Worm (Caenorhabditis elegans) whole organism, young adult: ENCODE measurements around the gene F46H5.3.

ENCODE experiments used
- F10E7.11 ChIP-seq: sonication (generic microtip); optimal IDR thresholded peaks from 2 replicates; lab custom pipeline; 2017; ENCODE audit warnings: mild to moderate bottlenecking, missing genetic modification characterization, moderate library complexity, missing compliant biosample characterization
- F22D6.2 ChIP-seq: sonication (generic microtip); optimal IDR thresholded peaks from 2 replicates; lab custom pipeline; 2016; ENCODE audit warnings: mild to moderate bottlenecking, missing genetic modification characterization, missing compliant biosample characterization
- F23B12.7 ChIP-seq: sonication (generic microtip); optimal IDR thresholded peaks from 2 replicates; lab custom pipeline; 2017; ENCODE audit warnings: missing genetic modification characterization, mild to moderate bottlenecking, missing compliant biosample characterization, antibody characterized with exemption, moderate library complexity; ENCODE audit not compliant: insufficient read depth
- F33H1.4 ChIP-seq: fragments of 200-800 bp; sonication (Bioruptor generic); IDR thresholded peaks from 2 replicates; pipeline ENCODE4 v1.3.6; 2022; ENCODE audit warnings: missing genetic modification reagents, missing genetic modification characterization, missing compliant biosample characterization
- F39B2.1 ChIP-seq: fragments of 200-800 bp; sonication (Bioruptor generic); IDR thresholded peaks from 2 replicates; pipeline ENCODE4 v1.3.6; 2022; ENCODE audit warnings: missing genetic modification reagents, missing genetic modification characterization, missing compliant biosample characterization
- F52B5.7 ChIP-seq: sonication (generic microtip); optimal IDR thresholded peaks from 2 replicates; lab custom pipeline; 2016; ENCODE audit warnings: mild to moderate bottlenecking, missing genetic modification characterization, missing compliant biosample characterization
- F57C9.4 ChIP-seq: sonication (generic microtip); optimal IDR thresholded peaks from 2 replicates; lab custom pipeline; 2017; ENCODE audit warnings: mild to moderate bottlenecking, missing genetic modification characterization, missing compliant biosample characterization
- Y53F4B.3 ChIP-seq: fragments of 200-800 bp; sonication (Bioruptor generic); IDR thresholded peaks from 2 replicates; pipeline ENCODE4 v1.3.6; 2022; ENCODE audit warnings: missing genetic modification reagents, missing genetic modification characterization, missing compliant biosample characterization
- Y53G8AR.9 ChIP-seq: fragments of 200-800 bp; sonication (Bioruptor generic); conservative IDR thresholded peaks from 2 replicates; pipeline ENCODE4 v1.3.6; 2022; ENCODE audit warnings: missing genetic modification reagents, missing genetic modification characterization, missing compliant biosample characterization
- Y67H2A.10 ChIP-seq: fragments of 200-800 bp; sonication (Bioruptor generic); conservative IDR thresholded peaks from 2 replicates; pipeline ENCODE4 v1.3.6; 2022; ENCODE audit warnings: missing genetic modification reagents, missing genetic modification characterization, missing compliant biosample characterization
- akir-1 ChIP-seq: fragments of 200-800 bp; sonication (Bioruptor generic); optimal IDR thresholded peaks from 2 replicates; lab custom pipeline; 2018; ENCODE audit warnings: mild to moderate bottlenecking, missing genetic modification characterization, moderate library complexity, missing compliant biosample characterization
- atf-7 ChIP-seq: sonication (generic microtip); optimal IDR thresholded peaks from 2 replicates; lab custom pipeline; 2017; ENCODE audit warnings: mild to moderate bottlenecking, missing genetic modification characterization, missing compliant biosample characterization
- ccch-3 ChIP-seq: fragments of 200-800 bp; sonication (Bioruptor generic); optimal IDR thresholded peaks from 2 replicates; lab custom pipeline; 2018; ENCODE audit warnings: mild to moderate bottlenecking, missing genetic modification characterization, missing compliant biosample characterization
- cebp-1 ChIP-seq, 2 experiments: fragments of 200-800 bp in 1 of 2; sonication (Bioruptor generic) in 1 of 2; sonication (generic microtip) in 1 of 2; IDR thresholded peaks in 1 of 2; optimal IDR thresholded peaks in 1 of 2; 2 replicates each; pipeline versions ENCODE4 v1.3.6 to Lab custom; 2017 to 2022; ENCODE audit warnings: missing compliant biosample characterization in 2 of 2, missing genetic modification characterization in 2 of 2, mild to moderate bottlenecking in 1 of 2, missing genetic modification reagents in 1 of 2, moderate library complexity in 1 of 2
- ceh-27 ChIP-seq: fragments of 200-800 bp; sonication (Bioruptor generic); optimal IDR thresholded peaks from 2 replicates; lab custom pipeline; 2018; ENCODE audit warnings: mild to moderate bottlenecking, missing genetic modification characterization, moderate library complexity, missing compliant biosample characterization
- ceh-40 ChIP-seq: fragments of 200-800 bp; sonication (Bioruptor generic); IDR thresholded peaks from 2 replicates; pipeline ENCODE4 v1.3.6; 2022; ENCODE audit warnings: missing genetic modification characterization, missing compliant biosample characterization
- ceh-58 ChIP-seq: fragments of 200-800 bp; sonication (Bioruptor generic); IDR thresholded peaks from 2 replicates; pipeline ENCODE4 v1.3.6; 2022; ENCODE audit warnings: missing genetic modification characterization, missing compliant biosample characterization
- ceh-91 ChIP-seq: fragments of 200-800 bp; sonication (Bioruptor generic); IDR thresholded peaks from 2 replicates; pipeline ENCODE4 v1.3.6; 2022; ENCODE audit warnings: missing genetic modification reagents, missing genetic modification characterization, missing compliant biosample characterization
- chd-7 ChIP-seq: sonication (generic microtip); optimal IDR thresholded peaks from 2 replicates; lab custom pipeline; 2016; ENCODE audit warnings: mild to moderate bottlenecking, missing genetic modification characterization, moderate library complexity, missing compliant biosample characterization
- dpff-1 ChIP-seq: sonication (generic microtip); optimal IDR thresholded peaks from 2 replicates; lab custom pipeline; 2017; ENCODE audit warnings: mild to moderate bottlenecking, missing genetic modification characterization, missing compliant biosample characterization
- egl-18 ChIP-seq: fragments of 200-800 bp; sonication (Bioruptor generic); IDR thresholded peaks from 2 replicates; pipeline ENCODE4 v1.3.6; 2022; ENCODE audit warnings: missing genetic modification reagents, missing genetic modification characterization, missing compliant biosample characterization
- egrh-3 ChIP-seq: fragments of 200-800 bp; sonication (Bioruptor generic); IDR thresholded peaks from 2 replicates; pipeline ENCODE4 v1.3.6; 2022; ENCODE audit warnings: missing genetic modification reagents, missing genetic modification characterization, missing compliant biosample characterization
- ets-4 ChIP-seq: fragments of 200-800 bp; sonication (Bioruptor generic); optimal IDR thresholded peaks from 2 replicates; lab custom pipeline; 2018; ENCODE audit warnings: mild to moderate bottlenecking, missing genetic modification characterization, missing compliant biosample characterization
- gei-17 ChIP-seq: fragments of 200-800 bp; sonication (Bioruptor generic); optimal IDR thresholded peaks from 2 replicates; lab custom pipeline; 2018; ENCODE audit warnings: mild to moderate bottlenecking, missing genetic modification characterization, missing compliant biosample characterization
- hmg-20 ChIP-seq: fragments of 200-800 bp; sonication (Bioruptor generic); IDR thresholded peaks from 2 replicates; pipeline ENCODE4 v1.3.6; 2022; ENCODE audit warnings: missing genetic modification reagents, missing genetic modification characterization, missing compliant biosample characterization
- let-526 ChIP-seq: fragments of 200-800 bp; sonication (Bioruptor generic); IDR thresholded peaks from 2 replicates; pipeline ENCODE4 v1.3.6; 2022; ENCODE audit warnings: missing genetic modification reagents, missing genetic modification characterization, missing compliant biosample characterization
- lin-40 ChIP-seq: sonication (generic microtip); optimal IDR thresholded peaks from 2 replicates; lab custom pipeline; 2016; ENCODE audit warnings: missing genetic modification characterization, mild to moderate bottlenecking, missing compliant biosample characterization, missing genotype, missing genetic modification reagents
- lin-54 ChIP-seq: fragments of 200-800 bp; sonication (Bioruptor generic); optimal IDR thresholded peaks from 2 replicates; lab custom pipeline; 2018; ENCODE audit warnings: mild to moderate bottlenecking, missing genetic modification characterization, missing compliant biosample characterization
- lir-1 ChIP-seq: fragments of 200-800 bp; sonication (Bioruptor generic); conservative IDR thresholded peaks from 2 replicates; pipeline ENCODE4 v1.3.6; 2022; ENCODE audit warnings: missing genetic modification reagents, missing genetic modification characterization, missing compliant biosample characterization
- madf-8 ChIP-seq: fragments of 200-800 bp; sonication (Bioruptor generic); conservative IDR thresholded peaks from 2 replicates; pipeline ENCODE4 v1.3.6; 2022; ENCODE audit warnings: missing genetic modification reagents, missing genetic modification characterization, missing compliant biosample characterization
- mel-28 ChIP-seq: sonication (generic microtip); optimal IDR thresholded peaks from 2 replicates; lab custom pipeline; 2016; ENCODE audit warnings: borderline replicate concordance, mild to moderate bottlenecking, missing genetic modification characterization, missing compliant biosample characterization
- nfya-1 ChIP-seq: sonication (generic microtip); optimal IDR thresholded peaks from 2 replicates; lab custom pipeline; 2017; ENCODE audit warnings: antibody characterized with exemption, missing compliant biosample characterization, missing genetic modification characterization, borderline replicate concordance; ENCODE audit not compliant: insufficient read depth
- nhr-179 ChIP-seq: sonication (generic microtip); optimal IDR thresholded peaks from 2 replicates; lab custom pipeline; 2016; ENCODE audit warnings: mild to moderate bottlenecking, missing genetic modification characterization, missing compliant biosample characterization
- nhr-27 ChIP-seq: fragments of 200-800 bp; sonication (Bioruptor generic); optimal IDR thresholded peaks from 2 replicates; lab custom pipeline; 2018; ENCODE audit warnings: mild to moderate bottlenecking, missing genetic modification characterization, moderate library complexity, missing compliant biosample characterization
- nhr-90 ChIP-seq: sonication (generic microtip); optimal IDR thresholded peaks from 2 replicates; lab custom pipeline; 2016; ENCODE audit warnings: missing genotype, mild to moderate bottlenecking, missing genetic modification characterization, missing compliant biosample characterization
- rcor-1 ChIP-seq: fragments of 200-800 bp; sonication (Bioruptor generic); IDR thresholded peaks from 2 replicates; pipeline ENCODE4 v1.3.6; 2022; ENCODE audit warnings: missing genetic modification reagents, missing genetic modification characterization, missing compliant biosample characterization
- rec-8 ChIP-seq, 2 experiments: sonication (generic microtip); optimal IDR thresholded peaks; 2 replicates each; lab custom pipeline; 2016; ENCODE audit warnings: mild to moderate bottlenecking in 2 of 2, missing genetic modification characterization in 2 of 2, missing genetic modification reagents in 2 of 2, missing genotype in 2 of 2, missing biosample characterization in 1 of 2, missing compliant biosample characterization in 1 of 2, moderate library complexity in 1 of 2
- repo-1 ChIP-seq: sonication (generic microtip); optimal IDR thresholded peaks from 2 replicates; lab custom pipeline; 2017; ENCODE audit warnings: mild to moderate bottlenecking, missing genetic modification characterization, missing compliant biosample characterization
- sdz-38 ChIP-seq: sonication (generic microtip); optimal IDR thresholded peaks from 2 replicates; lab custom pipeline; 2016; ENCODE audit warnings: missing genotype, missing genetic modification characterization, missing compliant biosample characterization
- snpc-1.3 ChIP-seq: sonication (generic microtip); optimal IDR thresholded peaks from 2 replicates; lab custom pipeline; 2017; ENCODE audit warnings: missing genetic modification characterization, mild to moderate bottlenecking, missing compliant biosample characterization, antibody characterized with exemption, moderate library complexity, missing genotype, missing genetic modification reagents; ENCODE audit not compliant: insufficient read depth
- tbp1 ChIP-seq: fragments of 200-800 bp; sonication (Bioruptor generic); optimal IDR thresholded peaks from 2 replicates; lab custom pipeline; 2018; ENCODE audit warnings: mild to moderate bottlenecking, missing genetic modification characterization, missing compliant biosample characterization
- tlf-1 ChIP-seq: fragments of 200-800 bp; sonication (Bioruptor generic); optimal IDR thresholded peaks from 2 replicates; lab custom pipeline; 2018; ENCODE audit warnings: mild to moderate bottlenecking, missing genetic modification characterization, missing compliant biosample characterization
- unc-62 ChIP-seq: fragments of 150-350 bp; optimal IDR thresholded peaks from 2 replicates; lab custom pipeline; 2014; ENCODE audit warnings: missing biosample characterization, missing genetic modification reagents, missing genetic modification characterization
- xnd-1 ChIP-seq: sonication (generic microtip); optimal IDR thresholded peaks from 2 replicates; lab custom pipeline; 2016; ENCODE audit warnings: missing genotype, missing genetic modification reagents, missing genetic modification characterization, missing compliant biosample characterization
- ztf-18 ChIP-seq: sonication (generic microtip); optimal IDR thresholded peaks from 2 replicates; lab custom pipeline; 2016; ENCODE audit warnings: missing genotype, mild to moderate bottlenecking, missing genetic modification characterization, missing compliant biosample characterization
- ztf-25 ChIP-seq: fragments of 200-800 bp; sonication (Bioruptor generic); IDR thresholded peaks from 2 replicates; pipeline ENCODE4 v1.3.6; 2022; ENCODE audit warnings: missing genetic modification reagents, missing genetic modification characterization, missing compliant biosample characterization
- ztf-26 ChIP-seq: sonication (generic microtip); optimal IDR thresholded peaks from 2 replicates; lab custom pipeline; 2017; ENCODE audit warnings: missing genetic modification characterization, missing compliant biosample characterization
- ztf-3 ChIP-seq: fragments of 200-800 bp; sonication (Bioruptor generic); optimal IDR thresholded peaks from 2 replicates; lab custom pipeline; 2018; ENCODE audit warnings: mild to moderate bottlenecking, missing genetic modification characterization, missing compliant biosample characterization

The F46H5.3 gene

DNA sequence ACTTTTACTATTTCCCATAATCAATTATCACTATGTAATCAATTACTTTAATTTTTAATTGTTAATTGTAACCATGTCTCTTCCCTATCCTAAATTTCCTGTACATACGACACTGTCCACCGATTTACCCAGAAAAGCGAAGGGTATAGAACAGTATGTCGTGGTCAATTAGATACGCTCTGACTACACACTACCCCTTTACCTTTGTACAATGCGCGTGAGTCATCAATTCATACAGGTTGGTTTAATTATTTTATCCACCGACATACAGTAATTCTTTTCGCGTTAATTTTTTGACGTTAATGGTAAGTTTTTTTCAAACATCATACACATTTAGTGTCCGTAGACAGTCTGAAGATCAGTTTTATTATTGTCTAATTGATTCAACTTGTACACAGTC lies 56.8 kb downstream of the F46H5.3 start (continued):
- 0 out of 2 replicates have a peak, but pooled peaks have one; percentile 70 for TF ChIP-seq cebp-1 (GFP tag; IDR thresholded peaks at IDR 0.05; lab: Robert Waterston, UW)
- no peak for TF ChIP-seq cebp-1 (tag; optimal IDR thresholded peaks at IDR 0.05; lab: Kevin White, UChicago)
- 0 out of 2 replicates have a peak, but pooled peaks have one; percentile 54 for TF ChIP-seq egl-18
- TF ChIP-seq dpff-1 (tag; lab: Kevin White, UChicago): no peak
- TF ChIP-seq tbp1 (GFP tag; lab: Kevin White, UChicago): no peak
- peak; percentile 49 for TF ChIP-seq akir-1 (GFP tag; lab: Kevin White, UChicago)
- no peak for TF ChIP-seq ztf-25 (GFP tag; lab: Robert Waterston, UW)
- TF ChIP-seq ets-4: peak; percentile 69
- TF ChIP-seq hmg-20 (GFP tag; lab: Robert Waterston, UW): peak; percentile 92
- TF ChIP-seq Y53G8AR.9 (GFP tag; lab: Robert Waterston, UW): no peak; the same call in 1 of the 2 replicates
- TF ChIP-seq lin-40 (tag; lab: Kevin White, UChicago): peak; percentile 99
- TF ChIP-seq gei-17 (GFP tag; lab: Kevin White, UChicago): peak; percentile 96
- no peak for TF ChIP-seq nhr-90 (tag; lab: Kevin White, UChicago)
- TF ChIP-seq lin-54 (GFP tag; lab: Kevin White, UChicago): no peak
- TF ChIP-seq F10E7.11: no peak
- TF ChIP-seq ztf-26 (tag; lab: Kevin White, UChicago): peak; percentile 98
- TF ChIP-seq Y53F4B.3 (GFP tag; lab: Robert Waterston, UW): no peak
- no peak; the same call in 1 of the 2 replicates for TF ChIP-seq let-526 (GFP tag; lab: Robert Waterston, UW)
- no peak; the same call in none of the 2 replicates for TF ChIP-seq rcor-1 (GFP tag; lab: Robert Waterston, UW)
- no peak for TF ChIP-seq ztf-18 (tag; lab: Kevin White, UChicago)
- TF ChIP-seq F52B5.7 (tag; lab: Kevin White, UChicago): no peak
- TF ChIP-seq F57C9.4 (tag; lab: Kevin White, UChicago): no peak
- peak; percentile 72 for TF ChIP-seq lir-1 (GFP tag; lab: Robert Waterston, UW)
- no peak for TF ChIP-seq nfya-1
- no peak for TF ChIP-seq xnd-1 (tag; lab: Kevin White, UChicago)
- no peak for TF ChIP-seq madf-8 (GFP tag; lab: Robert Waterston, UW)
- no peak for TF ChIP-seq Y67H2A.10
- peak; percentile 96 for TF ChIP-seq tlf-1
- TF ChIP-seq F23B12.7 (tag; lab: Kevin White, UChicago): peak; percentile 92
- TF ChIP-seq F22D6.2 (tag; lab: Kevin White, UChicago): peak; percentile 83
- TF ChIP-seq ceh-91 (GFP tag; lab: Robert Waterston, UW): no peak
- TF ChIP-seq nhr-27 (tag; lab: Kevin White, UChicago): peak; percentile 27
- peak; percentile 16 for TF ChIP-seq nhr-179 (tag; lab: Kevin White, UChicago)
- peak; percentile 59 for TF ChIP-seq ztf-3
- peak; percentile 2 for TF ChIP-seq snpc-1.3
- TF ChIP-seq F33H1.4 (GFP tag; lab: Robert Waterston, UW): no peak
- peak; percentile 94 for TF ChIP-seq atf-7 (tag; lab: Kevin White, UChicago)
- no peak for TF ChIP-seq rec-8 (tag; optimal IDR thresholded peaks at IDR 0.05; lab: Kevin White, UChicago)
- TF ChIP-seq F39B2.1 (GFP tag; lab: Robert Waterston, UW): no peak
- TF ChIP-seq ceh-58 (GFP tag; lab: Robert Waterston, UW): no peak
- 0 out of 2 replicates have a peak, but pooled peaks have one; percentile 31 for TF ChIP-seq ceh-40
- TF ChIP-seq egrh-3 (GFP tag; lab: Robert Waterston, UW): no peak
- no peak for TF ChIP-seq sdz-38 (tag; lab: Kevin White, UChicago)
- TF ChIP-seq ccch-3: no peak
- peak; percentile 65 for TF ChIP-seq unc-62 (GFP tag; lab: Kevin White, UChicago)
- no peak for TF ChIP-seq chd-7 (tag; lab: Kevin White, UChicago)
- TF ChIP-seq ceh-27: peak; percentile 92
- no peak for TF ChIP-seq mel-28 (tag; lab: Kevin White, UChicago)
- TF ChIP-seq repo-1 (tag; lab: Kevin White, UChicago): peak; percentile 97
